Fruit fly (Drosophila melanogaster) whole organism, embryonic: ENCODE results near the gene RpS26.

Source experiments
- Bteb2 ChIP-seq: fragments of 200-800 bp; sonication (Bioruptor generic); optimal IDR thresholded peaks from 2 replicates; lab custom pipeline; 2016; ENCODE audit warnings: missing biosample characterization, missing genetic modification characterization
- CG10431 ChIP-seq: fragments of 200-800 bp; sonication (Bioruptor generic); optimal IDR thresholded peaks from 3 replicates; lab custom pipeline; 2018; ENCODE audit warnings: missing biosample characterization, mild to moderate bottlenecking, missing genetic modification characterization
- CG10565 ChIP-seq: fragments of 200-800 bp; sonication (Bioruptor generic); optimal IDR thresholded peaks from 3 replicates; lab custom pipeline; 2016; ENCODE audit warnings: missing biosample characterization, mild to moderate bottlenecking, missing genetic modification characterization
- CG11560 ChIP-seq: fragments of 200-800 bp; sonication (Bioruptor generic); IDR thresholded peaks from 3 replicates; pipeline ENCODE4 v1.3.6; 2022; ENCODE audit warnings: missing biosample characterization, missing genetic modification characterization
- CG12155 ChIP-seq: fragments of 200-800 bp; sonication (Bioruptor generic); optimal IDR thresholded peaks from 3 replicates; lab custom pipeline; 2016; ENCODE audit warnings: missing biosample characterization, missing genetic modification characterization
- CG13624 ChIP-seq: fragments of 200-800 bp; sonication (Bioruptor generic); optimal IDR thresholded peaks from 2 replicates; lab custom pipeline; 2016; ENCODE audit warnings: missing biosample characterization, missing genetic modification characterization
- CG13775 ChIP-seq: fragments of 200-800 bp; sonication (Bioruptor generic); optimal IDR thresholded peaks from 3 replicates; lab custom pipeline; 2017; ENCODE audit warnings: missing biosample characterization, mild to moderate bottlenecking, missing genetic modification characterization
- CG14860 ChIP-seq: fragments of 200-800 bp; sonication (Bioruptor generic); IDR thresholded peaks from 3 replicates; pipeline ENCODE4 v1.3.6; 2022; ENCODE audit warnings: missing biosample characterization, missing genetic modification characterization; ENCODE audit not compliant: partially characterized antibody
- CG16815 ChIP-seq: fragments of 200-800 bp; sonication (Bioruptor generic); optimal IDR thresholded peaks from 3 replicates; lab custom pipeline; 2017; ENCODE audit warnings: missing biosample characterization, mild to moderate bottlenecking, missing genetic modification characterization
- CG17186 ChIP-seq: fragments of 200-800 bp; sonication (Bioruptor generic); optimal IDR thresholded peaks from 3 replicates; lab custom pipeline; 2017; ENCODE audit warnings: missing biosample characterization, missing genetic modification reagents, missing genetic modification characterization
- CG17359 ChIP-seq: fragments of 200-800 bp; sonication (Bioruptor generic); optimal IDR thresholded peaks from 3 replicates; lab custom pipeline; 2018; ENCODE audit warnings: missing biosample characterization, mild to moderate bottlenecking, missing genetic modification characterization, moderate library complexity
- CG17568 ChIP-seq: fragments of 200-800 bp; sonication (Bioruptor generic); optimal IDR thresholded peaks from 2 replicates; lab custom pipeline; 2018; ENCODE audit warnings: missing biosample characterization, mild to moderate bottlenecking, missing genetic modification characterization, moderate library complexity
- CG17802 ChIP-seq: fragments of 200-800 bp; sonication (Bioruptor generic); optimal IDR thresholded peaks from 2 replicates; lab custom pipeline; 2018; ENCODE audit warnings: missing biosample characterization, mild to moderate bottlenecking, missing genetic modification characterization, moderate library complexity
- CG18619 ChIP-seq: fragments of 200-800 bp; sonication (Bioruptor generic); optimal IDR thresholded peaks from 3 replicates; lab custom pipeline; 2017; ENCODE audit warnings: missing biosample characterization, mild to moderate bottlenecking, missing genetic modification characterization
- CG2678 ChIP-seq: fragments of 200-800 bp; sonication (Bioruptor generic); optimal IDR thresholded peaks from 3 replicates; lab custom pipeline; 2019; ENCODE audit warnings: missing biosample characterization, mild to moderate bottlenecking, missing genetic modification characterization, moderate library complexity
- CG3281 ChIP-seq: fragments of 200-800 bp; sonication (Bioruptor generic); optimal IDR thresholded peaks from 3 replicates; lab custom pipeline; 2017; ENCODE audit warnings: missing biosample characterization, mild to moderate bottlenecking, missing genetic modification characterization
- CG3838 ChIP-seq: fragments of 200-800 bp; sonication (Bioruptor generic); optimal IDR thresholded peaks from 3 replicates; lab custom pipeline; 2016; ENCODE audit warnings: missing biosample characterization, missing genetic modification characterization
- CG4404 ChIP-seq: fragments of 200-800 bp; sonication (Bioruptor generic); IDR thresholded peaks from 2 replicates; pipeline ENCODE4 v1.3.6; 2022; ENCODE audit warnings: missing biosample characterization, missing genetic modification characterization
- CG4424 ChIP-seq: fragments of 200-800 bp; sonication (Bioruptor generic); optimal IDR thresholded peaks from 3 replicates; lab custom pipeline; 2016; ENCODE audit warnings: missing biosample characterization, missing genetic modification characterization
- CG8765 ChIP-seq: fragments of 200-800 bp; sonication (Bioruptor generic); IDR thresholded peaks from 2 replicates; pipeline ENCODE4 v1.3.6; 2022; ENCODE audit warnings: missing biosample characterization, missing genetic modification characterization
- CG8944 ChIP-seq: fragments of 200-800 bp; sonication (Bioruptor generic); optimal IDR thresholded peaks from 3 replicates; lab custom pipeline; 2016; ENCODE audit warnings: missing biosample characterization, missing genetic modification characterization
- E2f1 ChIP-seq: fragments of 200-800 bp; sonication (Bioruptor generic); IDR thresholded peaks from 2 replicates; pipeline ENCODE4 v1.3.6; 2022; ENCODE audit warnings: missing biosample characterization, missing genetic modification characterization
- Ets97D ChIP-seq: fragments of 200-800 bp; sonication (Bioruptor generic); optimal IDR thresholded peaks from 3 replicates; lab custom pipeline; 2016; ENCODE audit warnings: missing biosample characterization, missing genetic modification characterization
- HmgZ ChIP-seq: fragments of 200-800 bp; sonication (Bioruptor generic); optimal IDR thresholded peaks from 2 replicates; lab custom pipeline; 2018; ENCODE audit warnings: missing biosample characterization, mild to moderate bottlenecking, missing genetic modification characterization
- Hr39 ChIP-seq: fragments of >200 bp; optimal IDR thresholded peaks from 2 replicates; lab custom pipeline; 2017
- Hr51 ChIP-seq, 2 experiments: fragments of 200-800 bp; sonication (Bioruptor generic); optimal IDR thresholded peaks; 2 replicates in 1 of 2; 3 replicates in 1 of 2; lab custom pipeline; 2016 to 2018; ENCODE audit warnings: missing biosample characterization in 2 of 2, missing genetic modification characterization in 2 of 2, mild to moderate bottlenecking in 1 of 2, moderate library complexity in 1 of 2
- Hsf ChIP-seq: fragments of 200-800 bp; sonication (Bioruptor generic); optimal IDR thresholded peaks from 3 replicates; lab custom pipeline; 2016; ENCODE audit warnings: missing biosample characterization, missing genetic modification characterization
- Mad ChIP-seq: fragments of 200-800 bp; sonication (Bioruptor generic); optimal IDR thresholded peaks from 2 replicates; lab custom pipeline; 2016; ENCODE audit warnings: missing biosample characterization, missing genetic modification characterization
- NK7.1 ChIP-seq: fragments of 200-800 bp; sonication (Bioruptor generic); optimal IDR thresholded peaks from 3 replicates; lab custom pipeline; 2016; ENCODE audit warnings: missing biosample characterization, missing genetic modification characterization
- Nf-YC ChIP-seq: fragments of 200-800 bp; optimal IDR thresholded peaks from 3 replicates; lab custom pipeline; 2019; ENCODE audit warnings: missing biosample characterization, mild to moderate bottlenecking, missing genetic modification characterization, moderate library complexity
- Ptx1 ChIP-seq: fragments of 200-800 bp; sonication (Bioruptor generic); IDR thresholded peaks from 2 replicates; pipeline ENCODE4 v1.3.6; 2022; ENCODE audit warnings: missing biosample characterization, missing genetic modification characterization
- Sox100B ChIP-seq: fragments of 200-800 bp; sonication (Bioruptor generic); optimal IDR thresholded peaks from 3 replicates; lab custom pipeline; 2018; ENCODE audit warnings: missing biosample characterization, mild to moderate bottlenecking, missing genetic modification characterization
- Ssrp ChIP-seq: fragments of 200-800 bp; sonication (Bioruptor generic); optimal IDR thresholded peaks from 2 replicates; lab custom pipeline; 2018; ENCODE audit warnings: missing biosample characterization, mild to moderate bottlenecking, missing genetic modification characterization, moderate library complexity
- corto ChIP-seq: fragments of 200-800 bp; sonication (Bioruptor generic); optimal IDR thresholded peaks from 2 replicates; lab custom pipeline; 2016; ENCODE audit warnings: missing biosample characterization, mild to moderate bottlenecking, missing genetic modification characterization, moderate library complexity
- dimm ChIP-seq: fragments of 200-800 bp; sonication (Bioruptor generic); IDR thresholded peaks from 2 replicates; pipeline ENCODE4 v1.3.6; 2022; ENCODE audit warnings: missing biosample characterization, missing genetic modification characterization
- dmrt11E ChIP-seq: fragments of 200-800 bp; sonication (Bioruptor generic); optimal IDR thresholded peaks from 3 replicates; lab custom pipeline; 2018; ENCODE audit warnings: missing biosample characterization, mild to moderate bottlenecking, missing genetic modification characterization, moderate library complexity
- ewg ChIP-seq: fragments of 200-800 bp; sonication (Bioruptor generic); optimal IDR thresholded peaks from 3 replicates; lab custom pipeline; 2017; ENCODE audit warnings: mild to moderate bottlenecking, missing biosample characterization, missing genetic modification reagents, missing genetic modification characterization
- hb ChIP-seq: fragments of 200-800 bp; sonication (Bioruptor generic); IDR thresholded peaks from 3 replicates; pipeline ENCODE4 v1.3.6; 2022; ENCODE audit warnings: missing biosample characterization, missing genetic modification characterization; ENCODE audit not compliant: partially characterized antibody
- jing ChIP-seq: fragments of 200-800 bp; sonication (Bioruptor generic); optimal IDR thresholded peaks from 2 replicates; lab custom pipeline; 2018; ENCODE audit warnings: missing biosample characterization, mild to moderate bottlenecking, missing genetic modification characterization
- lmd ChIP-seq: fragments of 200-800 bp; sonication (Bioruptor generic); IDR thresholded peaks from 2 replicates; pipeline ENCODE4 v1.3.6; 2022; ENCODE audit warnings: missing biosample characterization, missing genetic modification characterization
- oc ChIP-seq: fragments of 200-800 bp; sonication (Bioruptor generic); optimal IDR thresholded peaks from 2 replicates; lab custom pipeline; 2018; ENCODE audit warnings: missing biosample characterization, mild to moderate bottlenecking, missing genetic modification characterization, moderate library complexity
- pan ChIP-seq, 4 experiments: fragments of >200 bp in 3 of 4; fragments of 200-800 bp in 1 of 4; sonication (Bioruptor generic) in 1 of 4; optimal IDR thresholded peaks in 3 of 4; IDR thresholded peaks in 1 of 4; 2 replicates each; pipeline versions ENCODE4 v1.3.6 to Lab custom; 2017 to 2022; ENCODE audit warnings: missing biosample characterization in 2 of 4, missing genetic modification characterization in 2 of 4, mixed read lengths in 1 of 4
- pros ChIP-seq: fragments of 200-800 bp; sonication (Bioruptor generic); optimal IDR thresholded peaks from 3 replicates; lab custom pipeline; 2019; ENCODE audit warnings: missing biosample characterization, mild to moderate bottlenecking, missing genetic modification characterization, moderate library complexity
- schlank ChIP-seq: fragments of 200-800 bp; sonication (Bioruptor generic); optimal IDR thresholded peaks from 2 replicates; lab custom pipeline; 2018; ENCODE audit warnings: missing biosample characterization, mild to moderate bottlenecking, missing genetic modification characterization
- seq ChIP-seq: fragments of 200-800 bp; sonication (Bioruptor generic); IDR thresholded peaks from 2 replicates; pipeline ENCODE4 v1.3.6; 2022; ENCODE audit warnings: missing biosample characterization, missing genetic modification characterization
- sima ChIP-seq: fragments of 200-800 bp; sonication (Bioruptor generic); optimal IDR thresholded peaks from 2 replicates; lab custom pipeline; 2016; ENCODE audit warnings: missing biosample characterization, missing genetic modification characterization
- so ChIP-seq: fragments of 200-800 bp; sonication (Bioruptor generic); IDR thresholded peaks from 3 replicates; pipeline ENCODE4 v1.3.6; 2022; ENCODE audit warnings: missing biosample characterization, missing genetic modification characterization
- tup ChIP-seq: fragments of 200-800 bp; sonication (Bioruptor generic); optimal IDR thresholded peaks from 2 replicates; lab custom pipeline; 2016; ENCODE audit warnings: missing biosample characterization, mild to moderate bottlenecking, missing genetic modification characterization, moderate library complexity
- vnd ChIP-seq: fragments of 200-800 bp; sonication (Bioruptor generic); IDR thresholded peaks from 3 replicates; pipeline ENCODE4 v1.3.6; 2022; ENCODE audit warnings: missing biosample characterization, missing genetic modification characterization; ENCODE audit not compliant: partially characterized antibody

The RpS26 gene

DNA sequence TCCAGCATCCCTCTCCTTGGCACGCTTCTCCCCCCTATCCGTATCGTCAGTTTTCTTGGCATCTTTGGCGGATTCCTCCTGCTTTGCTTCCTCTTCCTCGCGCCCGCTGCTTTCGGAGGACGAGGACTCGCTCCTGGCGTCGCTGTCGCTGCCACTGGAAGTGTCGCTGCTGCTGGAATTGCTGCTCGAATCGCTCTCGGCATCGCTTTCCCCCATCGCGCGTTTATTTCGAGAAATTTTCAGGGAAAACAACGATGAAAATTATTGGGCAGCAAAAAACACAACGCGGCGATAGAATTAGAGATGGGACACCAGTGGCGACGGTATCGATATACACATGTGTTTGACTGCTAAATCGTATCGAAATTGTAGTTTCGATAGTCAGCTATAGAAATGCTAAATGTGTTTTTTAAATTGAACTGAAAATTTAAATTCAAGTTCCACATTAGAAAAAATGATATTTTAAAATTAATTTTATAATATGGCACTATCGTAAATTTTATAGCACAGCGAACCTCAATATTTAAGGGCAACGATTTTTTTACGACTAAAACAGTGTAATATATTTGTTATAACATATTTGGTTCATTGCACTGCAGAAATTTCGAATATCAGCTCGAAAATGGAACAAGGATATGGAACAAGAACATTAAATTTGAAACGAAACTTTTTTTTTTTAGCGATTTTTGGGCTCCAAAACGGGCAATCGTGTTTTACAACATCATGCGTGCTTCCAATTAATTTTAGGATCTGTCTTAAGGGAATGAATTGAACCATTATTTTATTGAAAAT lies 5.8 kb upstream of the RpS26 start, which contains the start of gene ncm (continued):
- TF ChIP-seq CG17359 (tag; lab: Kevin White, UChicago) = no peak
- TF ChIP-seq Mad (GFP tag; lab: Kevin White, UChicago) = peak; percentile 10
- TF ChIP-seq jing (GFP tag; lab: Kevin White, UChicago) = no peak
- no peak for TF ChIP-seq CG4404 (GFP tag; lab: Robert Waterston, UW)
- no peak for TF ChIP-seq CG10431
- no peak for TF ChIP-seq pros (GFP tag; lab: Kevin White, UChicago)
- TF ChIP-seq CG8944 (GFP tag; lab: Kevin White, UChicago) = no peak
- TF ChIP-seq dmrt11E (tag; lab: Kevin White, UChicago) = peak; percentile 35
- TF ChIP-seq vnd (GFP tag; lab: Robert Waterston, UW) = peak; percentile 80
- no peak for TF ChIP-seq Ssrp (tag; lab: Kevin White, UChicago)
- TF ChIP-seq CG14860 = peak; percentile 83
- TF ChIP-seq tup (GFP tag; lab: Kevin White, UChicago) = no peak
- TF ChIP-seq Nf-YC (tag; lab: Kevin White, UChicago) = no peak
- TF ChIP-seq lmd (GFP tag; lab: Robert Waterston, UW) = no peak
- no peak for TF ChIP-seq Hr51 (GFP tag; optimal IDR thresholded peaks at IDR 0.05; lab: Kevin White, UChicago)
- no peak for TF ChIP-seq CG17802
- no peak for TF ChIP-seq CG11560 (tag; lab: Robert Waterston, UW)
- no peak for TF ChIP-seq CG10565 (GFP tag; lab: Kevin White, UChicago)
- no peak for TF ChIP-seq sima
- peak; percentile 84 for TF ChIP-seq hb (GFP tag; lab: Robert Waterston, UW)
- no peak for TF ChIP-seq CG13624 (GFP tag; lab: Kevin White, UChicago)
- no peak for TF ChIP-seq ewg (GFP tag; lab: Kevin White, UChicago)
- TF ChIP-seq corto (GFP tag; lab: Kevin White, UChicago) = no peak
- TF ChIP-seq Ets97D (GFP tag; lab: Kevin White, UChicago) = no peak
- TF ChIP-seq dimm (GFP tag; lab: Robert Waterston, UW) = no peak
- no peak for TF ChIP-seq CG12155
- no peak for TF ChIP-seq CG3281 (GFP tag; lab: Kevin White, UChicago)
- TF ChIP-seq E2f1 (GFP tag; lab: Robert Waterston, UW) = no peak
- TF ChIP-seq CG2678 = no peak
- TF ChIP-seq CG8765 (GFP tag; lab: Robert Waterston, UW) = no peak
- no peak for TF ChIP-seq Bteb2 (GFP tag; lab: Kevin White, UChicago)
- no peak for TF ChIP-seq Hr39 (lab: Kevin White, UChicago)
- no peak for TF ChIP-seq CG16815
- no peak for TF ChIP-seq pan (optimal IDR thresholded peaks at IDR 0.05; lab: Kevin White, UChicago)
- no peak for TF ChIP-seq pan (GFP tag; optimal IDR thresholded peaks at IDR 0.05 in 1 of 2, IDR thresholded peaks at IDR 0.05 in 1 of 2)
- TF ChIP-seq Hsf (GFP tag; lab: Kevin White, UChicago) = no peak
- TF ChIP-seq CG18619 (GFP tag; lab: Kevin White, UChicago) = no peak
- TF ChIP-seq CG13775 (GFP tag; lab: Kevin White, UChicago) = no peak
- TF ChIP-seq NK7.1 (GFP tag; lab: Kevin White, UChicago) = no peak
- TF ChIP-seq CG17186 (GFP tag; lab: Kevin White, UChicago) = peak; percentile 31
- no peak for TF ChIP-seq CG17568 (GFP tag; lab: Kevin White, UChicago)
- peak; percentile 39 for TF ChIP-seq CG4424 (GFP tag; lab: Kevin White, UChicago)
- TF ChIP-seq schlank (tag; lab: Kevin White, UChicago) = no peak
- TF ChIP-seq oc = no peak
- TF ChIP-seq Ptx1 (GFP tag; lab: Robert Waterston, UW) = no peak
- no peak for TF ChIP-seq CG3838 (GFP tag; lab: Kevin White, UChicago)
- no peak for TF ChIP-seq so (GFP tag; lab: Robert Waterston, UW)
- TF ChIP-seq HmgZ (tag; lab: Kevin White, UChicago) = peak; percentile 37
- TF ChIP-seq Sox100B = no peak
- TF ChIP-seq seq (GFP tag; lab: Robert Waterston, UW) = no peak
